Worm (Caenorhabditis elegans): ENCODE results near the gene Y56A3A.22.

DNA sequence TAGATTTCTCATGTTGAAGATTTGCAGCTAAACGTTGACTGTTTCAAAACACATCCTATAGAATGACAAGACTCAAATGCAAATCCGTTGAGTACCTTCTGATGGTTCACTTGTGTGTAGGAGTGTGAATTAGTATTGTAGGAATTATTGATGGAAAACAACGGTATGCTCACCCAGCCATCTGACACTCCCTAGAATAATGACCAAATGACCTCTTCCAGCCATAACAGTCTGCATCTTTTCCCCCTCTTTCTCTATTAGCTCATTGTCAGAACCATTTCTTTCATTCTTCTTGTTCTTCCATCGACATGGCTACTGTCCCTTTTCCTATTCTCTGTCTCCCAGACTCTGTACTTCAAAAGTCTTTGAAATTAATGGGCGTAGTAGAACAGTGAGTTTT, 12.8 kb upstream of the Y56A3A.22 start, which contains the start of gene fbxb-24:
- TF ChIP-seq W03F9.2 (tag; optimal IDR thresholded peaks at IDR 0.05) (no peak), him-1 (tag; optimal IDR thresholded peaks at IDR 0.05) (no peak)
